Fruit fly (Drosophila melanogaster): ENCODE results near the gene CG8852.
A peak's percentile ranks its signal among the peaks of the same experiment; 100 is the strongest.

Gene CG8852

dm6 chr2L:3573172-3573755 is 48.3 kb downstream of the CG8852 start (continued):
- peak; percentile 34 for TF ChIP-seq Hmr (GFP tag; optimal IDR thresholded peaks at IDR 0.05)
- TF ChIP-seq CG11723 (GFP tag; optimal IDR thresholded peaks at IDR 0.05), result peak; percentile 38
- TF ChIP-seq cg (GFP tag; optimal IDR thresholded peaks at IDR 0.05), result no peak
- TF ChIP-seq gt (GFP tag; IDR thresholded peaks at IDR 0.05), result no peak
- TF ChIP-seq ttk (GFP tag; IDR thresholded peaks at IDR 0.05), result peak; percentile 66; the same call in 1 of the 2 replicates
- peak; percentile 24 for TF ChIP-seq CG1233 (GFP tag; optimal IDR thresholded peaks at IDR 0.05)
- TF ChIP-seq zen2 (GFP tag; IDR thresholded peaks at IDR 0.05; ENCODE audit: partially characterized antibody), result no peak
- peak; percentile 18 for TF ChIP-seq CG13296 (GFP tag; optimal IDR thresholded peaks at IDR 0.05)
- no peak for TF ChIP-seq Atf3 (GFP tag; optimal IDR thresholded peaks at IDR 0.05)
- peak; percentile 78 for TF ChIP-seq dmrt99B (tag; optimal IDR thresholded peaks at IDR 0.05)
- no peak for TF ChIP-seq CG14965 (GFP tag; optimal IDR thresholded peaks at IDR 0.05; ENCODE audit: borderline replicate concordance)
- TF ChIP-seq trem (tag; optimal IDR thresholded peaks at IDR 0.05), result peak; percentile 66
- TF ChIP-seq ind (GFP tag; optimal IDR thresholded peaks at IDR 0.05), result peak; percentile 62
- TF ChIP-seq CG17359 (tag; optimal IDR thresholded peaks at IDR 0.05), result peak; percentile 45
- TF ChIP-seq vfl (GFP tag; optimal IDR thresholded peaks at IDR 0.05), result no peak
- peak in 1 of 2 experiments; percentile 73 for TF ChIP-seq Hr51 (GFP tag; optimal IDR thresholded peaks at IDR 0.05)
- peak; percentile 28 for TF ChIP-seq psq (GFP tag; optimal IDR thresholded peaks at IDR 0.05)
- TF ChIP-seq CG6654 (GFP tag; optimal IDR thresholded peaks at IDR 0.05), result peak; percentile 12
- peak; percentile 45 for TF ChIP-seq CG15601 (tag; optimal IDR thresholded peaks at IDR 0.05)
- no peak; the same call in 1 of the 2 replicates for TF ChIP-seq Taf1 (GFP tag; IDR thresholded peaks at IDR 0.05)
- TF ChIP-seq CG17361 (GFP tag; IDR thresholded peaks at IDR 0.05), result peak; percentile 74; the same call in 2 of the 3 replicates
- TF ChIP-seq Dfd (GFP tag; optimal IDR thresholded peaks at IDR 0.05), result no peak
- peak; percentile 17 for TF ChIP-seq HLH54F (GFP tag; optimal IDR thresholded peaks at IDR 0.05)
- TF ChIP-seq chinmo (GFP tag; IDR thresholded peaks at IDR 0.05; ENCODE audit: partially characterized antibody), result peak; percentile 66; the same call in 1 of the 4 replicates
- no peak for TF ChIP-seq CG33213 (GFP tag; optimal IDR thresholded peaks at IDR 0.05)
- peak; percentile 45 for TF ChIP-seq maf-S (GFP tag; optimal IDR thresholded peaks at IDR 0.05)
- no peak for TF ChIP-seq CG3163 (GFP tag; optimal IDR thresholded peaks at IDR 0.05)
- TF ChIP-seq CG2199 (GFP tag; IDR thresholded peaks at IDR 0.05), result no peak
- TF ChIP-seq lmd (GFP tag; IDR thresholded peaks at IDR 0.05), result peak; percentile 75
- TF ChIP-seq ERR (GFP tag; optimal IDR thresholded peaks at IDR 0.05), result no peak
- no peak for TF ChIP-seq Sry-δ (GFP tag; optimal IDR thresholded peaks at IDR 0.05)
- TF ChIP-seq CG11398 (GFP tag; optimal IDR thresholded peaks at IDR 0.05), result no peak
- peak; percentile 77 for TF ChIP-seq dmrt11E (tag; optimal IDR thresholded peaks at IDR 0.05)
- peak; percentile 78 for TF ChIP-seq CG7839 (tag; optimal IDR thresholded peaks at IDR 0.05)
- no peak for TF ChIP-seq unc-4 (GFP tag; IDR thresholded peaks at IDR 0.05; ENCODE audit: partially characterized antibody)
- TF ChIP-seq bsh (GFP tag; optimal IDR thresholded peaks at IDR 0.05), result peak in 1 of 2 experiments; percentile 84
- peak; percentile 52 for TF ChIP-seq CG10462 (GFP tag; optimal IDR thresholded peaks at IDR 0.05)
- no peak for TF ChIP-seq Awh (GFP tag; IDR thresholded peaks at IDR 0.05)
- no peak for TF ChIP-seq CG2875 (GFP tag; optimal IDR thresholded peaks at IDR 0.05)
- peak; percentile 58 for TF ChIP-seq tio (GFP tag; optimal IDR thresholded peaks at IDR 0.05)
- TF ChIP-seq Hr3 (GFP tag; optimal IDR thresholded peaks at IDR 0.05), result peak; percentile 54
- peak; percentile 60 for TF ChIP-seq CG14667 (GFP tag; IDR thresholded peaks at IDR 0.05)
- peak; percentile 79 for TF ChIP-seq dysf (GFP tag; IDR thresholded peaks at IDR 0.05)
- TF ChIP-seq Mes4 (GFP tag; optimal IDR thresholded peaks at IDR 0.05), result peak; percentile 36
- TF ChIP-seq usp (GFP tag; optimal IDR thresholded peaks at IDR 0.05), result no peak
- TF ChIP-seq CG11696 (GFP tag; IDR thresholded peaks at IDR 0.05), result no peak
- TF ChIP-seq bigmax (GFP tag; optimal IDR thresholded peaks at IDR 0.05), result no peak
- no peak for TF ChIP-seq Hmx (GFP tag; optimal IDR thresholded peaks at IDR 0.05)
- TF ChIP-seq CG11560 (tag; IDR thresholded peaks at IDR 0.05), result no peak
- no peak for TF ChIP-seq sd (tag; optimal IDR thresholded peaks at IDR 0.05)

All from whole organism, embryonic.